Worm (Caenorhabditis elegans): ENCODE data around the gene cri-3.

DNA sequence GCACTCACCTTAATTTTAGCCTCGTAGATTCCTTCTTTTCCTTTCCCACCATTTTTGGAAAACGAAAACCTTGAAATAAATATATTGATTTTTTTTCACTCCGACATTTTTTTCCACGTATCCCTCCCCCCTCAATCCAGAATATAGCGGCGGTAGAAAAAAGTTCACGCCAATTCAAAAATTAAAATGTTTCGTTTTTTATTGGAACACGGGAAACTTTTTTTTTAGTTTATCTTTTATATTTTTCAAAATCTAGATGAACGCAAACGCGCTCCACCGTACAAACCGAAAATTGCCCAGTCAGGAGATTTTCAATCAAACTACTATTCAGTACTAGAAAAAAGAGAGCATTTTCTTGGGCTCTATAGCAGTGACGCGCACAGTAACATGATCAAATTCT lies 48.0 kb downstream of the cri-3 start, which contains the start of gene spe-41:
- TF ChIP-seq ama-1 (optimal IDR thresholded peaks at IDR 0.05) (no peak), C34B4.2 (tag; optimal IDR thresholded peaks at IDR 0.05) (no peak), lin-35 (GFP tag; optimal IDR thresholded peaks at IDR 0.05) (no peak), lin-15B (tag; optimal IDR thresholded peaks at IDR 0.05) (no peak), unc-62 (GFP tag; optimal IDR thresholded peaks at IDR 0.05) (no peak), unc-130 (tag; optimal IDR thresholded peaks at IDR 0.05) (no peak), xbp-1 (tag; optimal IDR thresholded peaks at IDR 0.05) (no peak), aly-2 (tag; optimal IDR thresholded peaks at IDR 0.05) (no peak), zag-1 (tag; optimal IDR thresholded peaks at IDR 0.05) (no peak)
